Comparison of ENCODE assay signal across 2 worm cellular contexts in genomic region chrIV:7816402-7817102, ce11.
TF ChIP-seq lines count a peak whose summit lies in the region.

No protein-coding gene starts in this region.

TF ChIP-seq in whole organism, L1 larva, 84 proteins besides CTCF, POLR2A, EP300 and RAD21 (continued from another document):
- TF ChIP-seq snu-23 (GFP tag; optimal IDR thresholded peaks at IDR 0.05; lab: Kevin White, UChicago) (peak; percentile 44), pax-3 (tag; optimal IDR thresholded peaks at IDR 0.05; lab: Kevin White, UChicago) (peak; percentile 53), ceh-8 (GFP tag; optimal IDR thresholded peaks at IDR 0.05; lab: Kevin White, UChicago) (no peak), nhr-90 (tag; optimal IDR thresholded peaks at IDR 0.05; lab: Kevin White, UChicago; ENCODE audit: poor library complexity) (peak; percentile 79), ceh-90 (tag; optimal IDR thresholded peaks at IDR 0.05; lab: Kevin White, UChicago) (peak; percentile 82), blmp-1 (tag; optimal IDR thresholded peaks at IDR 0.05; lab: Kevin White, UChicago) (peak; percentile 28), tbx-2 (tag; optimal IDR thresholded peaks at IDR 0.05; lab: Kevin White, UChicago) (peak; percentile 51), C34B4.2 (tag; optimal IDR thresholded peaks at IDR 0.05; lab: Kevin White, UChicago) (no peak), lin-35 (GFP tag; optimal IDR thresholded peaks at IDR 0.05; lab: Kevin White, UChicago) (peak; percentile 74 to 93), C04F5.9 (tag; optimal IDR thresholded peaks at IDR 0.05; lab: Kevin White, UChicago) (peak; percentile 40), skn-1 (tag; optimal IDR thresholded peaks at IDR 0.05; lab: Kevin White, UChicago) (peak; percentile 5), ceh-88 (GFP tag; IDR thresholded peaks at IDR 0.05; lab: Robert Waterston, UW) (no peak; the same call in 1 of the 2 replicates), lin-14 (GFP tag; optimal IDR thresholded peaks at IDR 0.05; lab: Kevin White, UChicago) (peak; percentile 54), jun-1 (tag; optimal IDR thresholded peaks at IDR 0.05; lab: Kevin White, UChicago) (no peak), nhr-11 (tag; optimal IDR thresholded peaks at IDR 0.05; lab: Kevin White, UChicago) (no peak), nhr-71 (tag; optimal IDR thresholded peaks at IDR 0.05; lab: Kevin White, UChicago) (peak; percentile 56), nhr-47 (tag; optimal IDR thresholded peaks at IDR 0.05; lab: Kevin White, UChicago) (peak; percentile 68)

TF ChIP-seq in whole organism, L4 larva, 104 proteins besides CTCF, POLR2A, EP300 and RAD21 (continued from another document):
- TF ChIP-seq lin-1 (GFP tag; IDR thresholded peaks at IDR 0.05; lab: Robert Waterston, UW): no peak
- no peak for TF ChIP-seq mxl-2 (GFP tag; conservative IDR thresholded peaks at IDR 0.05; lab: Robert Waterston, UW)
- TF ChIP-seq R02D3.7 (tag; optimal IDR thresholded peaks at IDR 0.05; lab: Kevin White, UChicago): no peak
- peak; percentile 32 for TF ChIP-seq nhr-28 (tag; optimal IDR thresholded peaks at IDR 0.05; lab: Kevin White, UChicago)
- TF ChIP-seq snpc-1.2 (GFP tag; IDR thresholded peaks at IDR 0.05; lab: Robert Waterston, UW): 0 out of 2 replicates have a peak, but pooled peaks have one; percentile 25
- TF ChIP-seq Y5F2A.4 (GFP tag; optimal IDR thresholded peaks at IDR 0.05; lab: Kevin White, UChicago): no peak
- TF ChIP-seq arid-1 (GFP tag; conservative IDR thresholded peaks at IDR 0.05; lab: Robert Waterston, UW): no peak
- peak; percentile 50; the same call in 1 of the 2 replicates for TF ChIP-seq Y48G9A.11 (GFP tag; IDR thresholded peaks at IDR 0.05; lab: Robert Waterston, UW)
- TF ChIP-seq saeg-2 (GFP tag; IDR thresholded peaks at IDR 0.05; lab: Robert Waterston, UW): no peak
- TF ChIP-seq daf-16 (GFP tag; optimal IDR thresholded peaks at IDR 0.05; lab: Kevin White, UChicago): no peak
- peak; percentile 24 for TF ChIP-seq daf-16 (tag; optimal IDR thresholded peaks at IDR 0.05; lab: Kevin White, UChicago)
- TF ChIP-seq ZK337.2 (GFP tag; IDR thresholded peaks at IDR 0.05; lab: Robert Waterston, UW): peak; percentile 49; the same call in 1 of the 2 replicates
- no peak for TF ChIP-seq nhr-41 (GFP tag; IDR thresholded peaks at IDR 0.05; lab: Robert Waterston, UW)
